Worm (Caenorhabditis elegans) whole organism, L4 larva: ENCODE data around the gene K11H12.4.
A peak's percentile ranks its signal among the peaks of the same experiment; 100 is the strongest.

Experiments
- F10B5.3 ChIP-seq: sonication (generic microtip); optimal IDR thresholded peaks from 2 replicates; lab custom pipeline; 2016; ENCODE audit warnings: mild to moderate bottlenecking, missing genetic modification characterization, missing compliant biosample characterization
- F44E2.7 ChIP-seq: fragments of 200-800 bp; sonication (Bioruptor generic); IDR thresholded peaks from 2 replicates; pipeline ENCODE4 v2.1.2; 2022; ENCODE audit warnings: missing genetic modification characterization, missing compliant biosample characterization
- F49E8.2 ChIP-seq: sonication (generic microtip); optimal IDR thresholded peaks from 2 replicates; lab custom pipeline; 2016; ENCODE audit warnings: missing compliant biosample characterization, mild to moderate bottlenecking, missing genetic modification characterization, borderline replicate concordance
- R02D3.7 ChIP-seq: fragments of 150-350 bp; sonication (generic microtip); optimal IDR thresholded peaks from 3 replicates; lab custom pipeline; 2014; ENCODE audit warnings: missing biosample characterization, missing genetic modification characterization
- Y105C5A.15 ChIP-seq: fragments of 200-800 bp; sonication (Bioruptor generic); IDR thresholded peaks from 2 replicates; pipeline ENCODE4 v1.3.6; 2022; ENCODE audit warnings: missing genetic modification characterization, missing compliant biosample characterization
- Y48G9A.11 ChIP-seq: fragments of 200-800 bp; sonication (Bioruptor generic); IDR thresholded peaks from 2 replicates; pipeline ENCODE4 v1.3.6; 2022; ENCODE audit warnings: missing genetic modification reagents, missing genetic modification characterization, missing compliant biosample characterization
- aha-1 ChIP-seq: fragments of 150-350 bp; peaks from one replicate; lab custom pipeline; 2014; ENCODE audit warnings: missing biosample characterization, missing genetic modification characterization
- arid-1 ChIP-seq: fragments of 200-800 bp; sonication (Bioruptor generic); conservative IDR thresholded peaks from 2 replicates; pipeline ENCODE4 v1.3.6; 2022; ENCODE audit warnings: missing genetic modification reagents, missing genetic modification characterization, missing compliant biosample characterization
- ceh-44 ChIP-seq: fragments of 200-800 bp; sonication (Bioruptor generic); IDR thresholded peaks from 2 replicates; pipeline ENCODE4 v1.3.6; 2022; ENCODE audit warnings: missing genetic modification reagents, missing genetic modification characterization, missing compliant biosample characterization
- ceh-62 ChIP-seq: sonication (generic microtip); optimal IDR thresholded peaks from 2 replicates; lab custom pipeline; 2017; ENCODE audit warnings: missing biosample characterization, missing genetic modification characterization
- daf-16 ChIP-seq, 3 experiments: sonication (generic microtip); optimal IDR thresholded peaks; 2 replicates each; lab custom pipeline; 2016 to 2017; ENCODE audit warnings: missing genetic modification characterization in 3 of 3, missing genetic modification reagents in 3 of 3, mild to moderate bottlenecking in 2 of 3, missing compliant biosample characterization in 2 of 3, missing biosample characterization in 1 of 3, moderate library complexity in 1 of 3
- daf-19 ChIP-seq: fragments of 200-800 bp; sonication (Bioruptor generic); conservative IDR thresholded peaks from 2 replicates; pipeline ENCODE4 v1.3.6; 2022; ENCODE audit warnings: missing genetic modification characterization, missing compliant biosample characterization
- daf-8 ChIP-seq: fragments of 200-800 bp; sonication (Bioruptor generic); IDR thresholded peaks from 2 replicates; pipeline ENCODE4 v1.3.6; 2022; ENCODE audit warnings: missing genetic modification characterization, missing compliant biosample characterization
- dmd-8 ChIP-seq: fragments of 200-800 bp; sonication (Bioruptor generic); IDR thresholded peaks from 2 replicates; pipeline ENCODE4 v1.3.6; 2022; ENCODE audit warnings: missing genetic modification characterization, missing compliant biosample characterization
- dpl-1 ChIP-seq: fragments of 150-350 bp; optimal IDR thresholded peaks from 2 replicates; lab custom pipeline; 2014; ENCODE audit warnings: missing biosample characterization, missing genetic modification reagents, missing genetic modification characterization
- duxl-1 ChIP-seq: sonication (generic microtip); optimal IDR thresholded peaks from 2 replicates; lab custom pipeline; 2016; ENCODE audit warnings: mild to moderate bottlenecking, missing genetic modification characterization, moderate library complexity, missing compliant biosample characterization; ENCODE audit not compliant: poor library complexity
- fkh-10 ChIP-seq: fragments of 150-350 bp; optimal IDR thresholded peaks from 2 replicates; lab custom pipeline; 2014; ENCODE audit warnings: missing biosample characterization, missing genetic modification reagents, missing genetic modification characterization
- fos-1 ChIP-seq: fragments of 150-350 bp; optimal IDR thresholded peaks from 2 replicates; lab custom pipeline; 2014; ENCODE audit warnings: missing biosample characterization, missing genetic modification characterization
- lin-29 ChIP-seq: fragments of 200-800 bp; sonication (Bioruptor generic); IDR thresholded peaks from 2 replicates; pipeline ENCODE4 v1.3.6; 2022; ENCODE audit warnings: missing genetic modification reagents, missing genetic modification characterization, missing compliant biosample characterization
- mdt-29 ChIP-seq: fragments of 200-800 bp; sonication (Bioruptor generic); IDR thresholded peaks from 2 replicates; pipeline ENCODE4 v1.3.6; 2022; ENCODE audit warnings: missing genetic modification reagents, missing genetic modification characterization, missing compliant biosample characterization
- nhr-10 ChIP-seq: fragments of 150-350 bp; optimal IDR thresholded peaks from 2 replicates; lab custom pipeline; 2014; ENCODE audit warnings: missing biosample characterization, missing genetic modification characterization
- nhr-11 ChIP-seq: fragments of 150-350 bp; optimal IDR thresholded peaks from 2 replicates; lab custom pipeline; 2014; ENCODE audit warnings: missing biosample characterization, missing genetic modification characterization
- nhr-25 ChIP-seq: sonication (generic microtip); optimal IDR thresholded peaks from 2 replicates; lab custom pipeline; 2017; ENCODE audit warnings: missing genetic modification characterization, mild to moderate bottlenecking, missing compliant biosample characterization, antibody characterized with exemption, moderate library complexity, borderline replicate concordance; ENCODE audit not compliant: insufficient read depth
- nhr-42 ChIP-seq: fragments of 200-800 bp; sonication (Bioruptor generic); IDR thresholded peaks from 2 replicates; pipeline ENCODE4 v1.3.6; 2022; ENCODE audit warnings: missing genetic modification characterization, missing compliant biosample characterization
- nhr-48 ChIP-seq: sonication (generic microtip); optimal IDR thresholded peaks from 2 replicates; lab custom pipeline; 2016; ENCODE audit warnings: mild to moderate bottlenecking, missing genetic modification characterization, missing compliant biosample characterization
- nhr-6 ChIP-seq: fragments of 150-350 bp; optimal IDR thresholded peaks from 2 replicates; lab custom pipeline; 2014; ENCODE audit warnings: missing biosample characterization, missing genetic modification characterization
- nhr-77 ChIP-seq: fragments of 150-350 bp; optimal IDR thresholded peaks from 2 replicates; lab custom pipeline; 2014; ENCODE audit warnings: missing biosample characterization, missing genetic modification characterization
- php-3 ChIP-seq: fragments of 200-800 bp; sonication (Bioruptor generic); IDR thresholded peaks from 2 replicates; pipeline ENCODE4 v1.3.6; 2022; ENCODE audit warnings: missing genetic modification reagents, missing genetic modification characterization, missing compliant biosample characterization
- rbr-2 ChIP-seq: sonication (generic microtip); optimal IDR thresholded peaks from 2 replicates; lab custom pipeline; 2016; ENCODE audit warnings: missing genotype, missing genetic modification characterization, missing compliant biosample characterization
- snpc-1.2 ChIP-seq: fragments of 200-800 bp; sonication (Bioruptor generic); IDR thresholded peaks from 2 replicates; pipeline ENCODE4 v1.3.6; 2022; ENCODE audit warnings: missing genetic modification reagents, missing genetic modification characterization, missing compliant biosample characterization
- snpc-4 ChIP-seq: fragments of 150-350 bp; optimal IDR thresholded peaks from 2 replicates; lab custom pipeline; 2014; ENCODE audit warnings: missing biosample characterization, missing genetic modification characterization
- spr-3 ChIP-seq: fragments of 200-800 bp; sonication (Bioruptor generic); optimal IDR thresholded peaks from 2 replicates; lab custom pipeline; 2018; ENCODE audit warnings: mild to moderate bottlenecking, missing genetic modification characterization, missing compliant biosample characterization
- tra-1 ChIP-seq: fragments of 200-800 bp; sonication (Bioruptor generic); IDR thresholded peaks from 2 replicates; pipeline ENCODE4 v1.3.6; 2022; ENCODE audit warnings: missing genetic modification reagents, missing genetic modification characterization, missing compliant biosample characterization
- unc-62 ChIP-seq, 3 experiments: fragments of 150-350 bp in 1 of 3; sonication (generic microtip); optimal IDR thresholded peaks in 2 of 3; peaks in 1 of 3; 1 replicate in 1 of 3; 2 replicates in 2 of 3; lab custom pipeline; 2014 to 2017; ENCODE audit warnings: missing biosample characterization in 3 of 3, missing genetic modification characterization in 3 of 3, missing genetic modification reagents in 3 of 3, missing genotype in 1 of 3
- zip-11 ChIP-seq: fragments of 200-800 bp; sonication (Bioruptor generic); IDR thresholded peaks from 2 replicates; pipeline ENCODE4 v1.3.6; 2022; ENCODE audit warnings: missing genetic modification characterization, missing compliant biosample characterization
- ztf-11 ChIP-seq: fragments of 150-350 bp; optimal IDR thresholded peaks from 2 replicates; lab custom pipeline; 2014; ENCODE audit warnings: missing biosample characterization, missing genetic modification characterization

Gene K11H12.4

DNA sequence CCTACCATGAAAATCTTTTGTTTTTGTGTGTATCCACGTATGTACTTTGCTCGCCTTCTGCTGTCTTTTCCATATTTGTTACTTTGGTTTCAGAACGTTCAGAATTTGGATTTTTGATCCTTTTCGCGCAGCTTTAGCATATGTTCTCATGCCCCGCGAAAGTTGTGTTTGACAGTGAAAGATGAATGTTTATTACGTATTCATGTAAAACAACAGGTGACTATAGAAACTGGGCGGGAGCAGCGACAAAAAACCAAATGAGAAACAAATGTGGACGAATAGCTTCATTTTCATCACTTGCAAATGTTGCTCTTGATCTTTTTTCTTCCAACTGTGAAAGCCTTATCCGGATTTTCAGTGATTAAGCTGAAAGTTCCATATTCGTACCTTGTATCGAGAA is 40.6 kb upstream of the K11H12.4 start, which contains the start of gene clec-164:
Gene clec-164 (plus strand): TSS at position 301 of the 400 bp plus-strand sequence.
- TF ChIP-seq fos-1 (no peak), nhr-48 (tag; lab: Kevin White, UChicago) (no peak), daf-19 (GFP tag; lab: Robert Waterston, UW) (no peak), ztf-11 (tag; lab: Kevin White, UChicago) (no peak), nhr-10 (no peak), nhr-42 (GFP tag; lab: Robert Waterston, UW) (no peak), nhr-6 (tag; lab: Kevin White, UChicago) (no peak), F49E8.2 (no peak), snpc-1.2 (GFP tag; lab: Robert Waterston, UW) (no peak), fkh-10 (no peak), rbr-2 (tag; lab: Kevin White, UChicago) (no peak), F44E2.7 (GFP tag; lab: Robert Waterston, UW) (no peak), dmd-8 (GFP tag; lab: Robert Waterston, UW) (no peak), duxl-1 (tag; lab: Kevin White, UChicago) (no peak), Y48G9A.11 (GFP tag; lab: Robert Waterston, UW) (no peak), dpl-1 (no peak)

ce11 chrIV:715433-715832 is 39.8 kb upstream of the K11H12.4 start:
- TF ChIP-seq arid-1 (GFP tag; lab: Robert Waterston, UW) (no peak), unc-62 (GFP tag; optimal IDR thresholded peaks at IDR 0.05 in 1 of 2; lab: Kevin White, UChicago) (peak in 1 of 2 experiments; percentile 42), unc-62 (tag; optimal IDR thresholded peaks at IDR 0.05; lab: Kevin White, UChicago) (no peak), Y105C5A.15 (GFP tag; lab: Robert Waterston, UW) (no peak), daf-16 (GFP tag; optimal IDR thresholded peaks at IDR 0.05; lab: Kevin White, UChicago) (no peak), daf-16 (tag; optimal IDR thresholded peaks at IDR 0.05; lab: Kevin White, UChicago) (no peak), php-3 (no peak), snpc-4 (tag; lab: Kevin White, UChicago) (no peak)

DNA sequence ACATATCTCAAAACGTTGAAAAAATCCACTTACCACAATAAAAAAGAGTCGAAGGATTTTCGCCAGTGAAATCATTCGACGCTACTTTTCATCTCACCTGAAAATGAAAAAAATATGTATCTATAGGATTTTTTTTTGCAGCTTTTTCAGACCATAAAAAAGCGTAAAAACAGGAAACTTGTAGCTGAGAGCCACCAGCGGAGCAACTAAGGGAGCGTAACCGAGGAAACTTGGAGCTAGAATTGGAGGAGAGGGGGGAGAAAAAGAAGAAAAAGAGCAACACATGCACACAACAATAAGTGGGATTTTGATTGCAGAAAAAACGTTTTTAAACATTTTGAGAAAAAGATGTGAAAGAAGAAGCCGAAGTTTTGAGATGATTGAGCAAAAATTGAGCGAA is 32.0 kb upstream of the K11H12.4 start, which contains the start of gene cutl-26:
Gene cutl-26 (minus strand): TSS at position 101 of the 400 bp plus-strand sequence.
- TF ChIP-seq nhr-77 (no peak), tra-1 (GFP tag; lab: Robert Waterston, UW) (no peak), ceh-62 (tag; lab: Kevin White, UChicago) (no peak), zip-11 (GFP tag; lab: Robert Waterston, UW) (no peak), spr-3 (GFP tag; lab: Kevin White, UChicago) (no peak), nhr-11 (tag; lab: Kevin White, UChicago) (no peak)

DNA sequence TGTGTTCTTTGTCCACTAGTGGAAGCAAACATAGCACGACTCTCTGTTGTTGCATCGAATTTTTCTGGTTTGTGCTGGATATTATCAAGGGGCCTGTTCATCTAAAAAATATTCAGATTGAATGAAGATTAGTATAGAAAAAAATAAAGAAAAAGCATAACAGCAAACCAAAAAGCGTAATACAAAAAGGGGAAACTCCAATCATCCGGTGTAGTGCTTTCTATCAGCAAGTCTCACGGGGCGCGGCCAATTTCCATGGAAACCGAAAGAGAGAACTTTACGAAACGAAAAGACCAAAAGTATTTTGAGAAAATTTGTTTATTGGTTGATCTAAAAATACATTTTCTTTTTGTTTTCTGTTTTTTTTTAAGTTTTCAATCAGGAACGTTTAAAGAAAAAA is 22.6 kb upstream of the K11H12.4 start, which contains the start of gene Y55F3C.17:
Gene Y55F3C.17 (minus strand): TSS at position 101 of the 400 bp plus-strand sequence.
- TF ChIP-seq daf-19 (GFP tag; lab: Robert Waterston, UW) (no peak), aha-1 (tag; lab: Kevin White, UChicago) (peak; percentile 5), R02D3.7 (tag; lab: Kevin White, UChicago) (no peak), nhr-25 (tag; lab: Kevin White, UChicago) (no peak)

ce11 chrIV:684748-685147 is 9.1 kb upstream of the K11H12.4 start:
- TF ChIP-seq ceh-44 (GFP tag; lab: Robert Waterston, UW), result no peak
- no peak for TF ChIP-seq lin-29 (GFP tag; lab: Robert Waterston, UW)
- TF ChIP-seq F10B5.3 (tag; lab: Kevin White, UChicago), result no peak
- TF ChIP-seq aha-1 (tag; lab: Kevin White, UChicago), result peak; percentile 65
- TF ChIP-seq mdt-29 (GFP tag; lab: Robert Waterston, UW), result no peak
- no peak for TF ChIP-seq daf-8
- peak in 1 of 2 experiments; percentile 90 for TF ChIP-seq unc-62 (GFP tag; optimal IDR thresholded peaks at IDR 0.05 in 1 of 2; lab: Kevin White, UChicago)
- no peak for TF ChIP-seq unc-62 (tag; optimal IDR thresholded peaks at IDR 0.05; lab: Kevin White, UChicago)
- TF ChIP-seq, all 104 proteins: peak for 2
